Worm (Caenorhabditis elegans): ENCODE measurements around the gene C18D11.1.
A peak's percentile ranks its signal among the peaks of the same experiment; 100 is the strongest.

The C18D11.1 gene

ce11 chrIII:11848317-11848716, 31.9 kb downstream of the C18D11.1 start (continued):
- no peak for TF ChIP-seq hlh-6 (tag; optimal IDR thresholded peaks at IDR 0.05)
- no peak for TF ChIP-seq ets-4 (tag; optimal IDR thresholded peaks at IDR 0.05)
- TF ChIP-seq lim-6 (tag; optimal IDR thresholded peaks at IDR 0.05), result peak; percentile 52
- TF ChIP-seq ref-2 (tag; optimal IDR thresholded peaks at IDR 0.05), result peak; percentile 67
- TF ChIP-seq ceh-34 (tag; optimal IDR thresholded peaks at IDR 0.05), result peak; percentile 24
- TF ChIP-seq hlh-30 (tag; optimal IDR thresholded peaks at IDR 0.05; ENCODE audit: insufficient read depth), result no peak
- no peak for TF ChIP-seq sox-2 (GFP tag; IDR thresholded peaks at IDR 0.05)
- TF ChIP-seq sdc-2 (tag; optimal IDR thresholded peaks at IDR 0.05), result no peak
- no peak for TF ChIP-seq ceh-18 (tag; optimal IDR thresholded peaks at IDR 0.05)
- TF ChIP-seq T23F11.4 (GFP tag; optimal IDR thresholded peaks at IDR 0.05), result no peak
- TF ChIP-seq tbx-2 (tag; optimal IDR thresholded peaks at IDR 0.05), result peak; percentile 82
- TF ChIP-seq pha-4 (tag; optimal IDR thresholded peaks at IDR 0.05), result no peak
- TF ChIP-seq ceh-9 (tag; optimal IDR thresholded peaks at IDR 0.05), result no peak
- TF ChIP-seq ama-1 (optimal IDR thresholded peaks at IDR 0.05), result no peak
- peak; percentile 27 for TF ChIP-seq ahr-1 (tag; optimal IDR thresholded peaks at IDR 0.05)
- TF ChIP-seq ceh-14 (tag; optimal IDR thresholded peaks at IDR 0.05), result peak; percentile 64
- TF ChIP-seq ceh-6 (GFP tag; optimal IDR thresholded peaks at IDR 0.05), result no peak
- TF ChIP-seq ceh-31 (tag; optimal IDR thresholded peaks at IDR 0.05), result peak; percentile 88

ce11 chrIII:11849590-11849989, 33.2 kb downstream of the C18D11.1 start:
- TF ChIP-seq ceh-31 (tag; optimal IDR thresholded peaks at IDR 0.05) (no peak), hlh-30 (tag; optimal IDR thresholded peaks at IDR 0.05; ENCODE audit: insufficient read depth) (no peak), hlh-8 (tag; optimal IDR thresholded peaks at IDR 0.05) (no peak), elt-2 (tag; optimal IDR thresholded peaks at IDR 0.05) (no peak), ttx-3 (tag; optimal IDR thresholded peaks at IDR 0.05) (no peak), mec-3 (tag; optimal IDR thresholded peaks at IDR 0.05; ENCODE audit: borderline replicate concordance) (no peak), ceh-30 (tag; optimal IDR thresholded peaks at IDR 0.05) (no peak), C38D4.7 (GFP tag; optimal IDR thresholded peaks at IDR 0.05) (no peak), tbx-2 (tag; optimal IDR thresholded peaks at IDR 0.05) (no peak), nfya-1 (tag; optimal IDR thresholded peaks at IDR 0.05) (no peak), pha-4 (tag; optimal IDR thresholded peaks at IDR 0.05) (no peak), dve-1 (tag; optimal IDR thresholded peaks at IDR 0.05) (no peak), hlh-13 (GFP tag; optimal IDR thresholded peaks at IDR 0.05) (no peak), nhr-11 (tag; optimal IDR thresholded peaks at IDR 0.05) (no peak), ceh-9 (tag; optimal IDR thresholded peaks at IDR 0.05) (no peak), odd-2 (tag; optimal IDR thresholded peaks at IDR 0.05) (no peak)

- TF ChIP-seq ztf-16 (tag; optimal IDR thresholded peaks at IDR 0.05), result no peak
- TF ChIP-seq ceh-9 (tag; optimal IDR thresholded peaks at IDR 0.05), result no peak
- no peak for TF ChIP-seq dmd-4 (tag; optimal IDR thresholded peaks at IDR 0.05; ENCODE audit: borderline replicate concordance)
- no peak for TF ChIP-seq T23F11.4 (GFP tag; optimal IDR thresholded peaks at IDR 0.05)
- no peak for TF ChIP-seq ttx-3 (tag; optimal IDR thresholded peaks at IDR 0.05)
- no peak for TF ChIP-seq fax-1 (tag; optimal IDR thresholded peaks at IDR 0.05)
- no peak for TF ChIP-seq lin-11 (tag; optimal IDR thresholded peaks at IDR 0.05)
- TF ChIP-seq pat-9 (tag; optimal IDR thresholded peaks at IDR 0.05), result no peak
- TF ChIP-seq dve-1 (tag; optimal IDR thresholded peaks at IDR 0.05), result no peak
- no peak for TF ChIP-seq nfya-1 (tag; optimal IDR thresholded peaks at IDR 0.05)
- no peak for TF ChIP-seq sdc-2 (tag; optimal IDR thresholded peaks at IDR 0.05)
- no peak for TF ChIP-seq fkh-10 (GFP tag; optimal IDR thresholded peaks at IDR 0.05)
- TF ChIP-seq ceh-14 (tag; optimal IDR thresholded peaks at IDR 0.05), result no peak
These were observed 37.2 kb downstream of the C18D11.1 start for ce11 chrIII:11853533-11853932.

ce11 chrIII:11856852-11857251, 40.5 kb downstream of the C18D11.1 start:
- no peak for TF ChIP-seq K02D7.2 (tag; optimal IDR thresholded peaks at IDR 0.05)
- TF ChIP-seq fax-1 (tag; optimal IDR thresholded peaks at IDR 0.05), result no peak
- no peak for TF ChIP-seq Y22D7AL.16 (tag; optimal IDR thresholded peaks at IDR 0.05)
- no peak for TF ChIP-seq nhr-232 (tag; optimal IDR thresholded peaks at IDR 0.05)
- TF ChIP-seq ztf-16 (tag; optimal IDR thresholded peaks at IDR 0.05), result no peak
- TF ChIP-seq ceh-45 (GFP tag; IDR thresholded peaks at IDR 0.05), result no peak
- no peak for TF ChIP-seq tbx-7 (tag; optimal IDR thresholded peaks at IDR 0.05)
- no peak for TF ChIP-seq F13H6.1 (tag; optimal IDR thresholded peaks at IDR 0.05)
- TF ChIP-seq nfya-1 (tag; optimal IDR thresholded peaks at IDR 0.05), result no peak
- no peak for TF ChIP-seq zip-5 (tag; optimal IDR thresholded peaks at IDR 0.05)
- TF ChIP-seq ceh-30 (tag; optimal IDR thresholded peaks at IDR 0.05), result no peak
- TF ChIP-seq elt-2 (tag; optimal IDR thresholded peaks at IDR 0.05), result no peak
- no peak for TF ChIP-seq ama-1 (optimal IDR thresholded peaks at IDR 0.05)
- no peak for TF ChIP-seq ceh-2 (tag; optimal IDR thresholded peaks at IDR 0.05)
